Worm (Caenorhabditis elegans): ENCODE data around the gene F23A7.8.

DNA sequence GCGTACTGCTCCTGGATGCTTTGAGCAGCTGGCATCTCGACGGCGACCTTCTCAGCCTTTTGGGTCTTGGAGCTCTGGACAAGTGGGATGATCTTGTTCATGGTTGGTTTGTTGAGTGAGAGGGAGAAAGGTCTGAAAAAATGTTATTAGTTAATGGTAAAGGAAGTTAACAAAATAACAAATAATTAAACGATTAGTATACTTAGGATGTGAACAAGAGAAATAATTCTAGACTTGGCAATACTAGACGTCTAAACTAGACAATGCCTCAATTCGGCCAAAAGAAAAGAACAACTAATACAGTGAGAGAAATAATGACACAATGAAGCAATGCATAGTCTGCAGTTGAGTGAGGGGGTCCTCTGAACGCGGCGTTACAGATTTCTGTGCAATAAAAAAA is 2.7 kb upstream of the F23A7.8 start, which contains the start of gene R11.4:
- TF ChIP-seq flt-1 (GFP tag; IDR thresholded peaks at IDR 0.05): no peak
- no peak for TF ChIP-seq ets-7 (tag; optimal IDR thresholded peaks at IDR 0.05)

Data from whole organism, early embryonic.